Worm (Caenorhabditis elegans): ENCODE measurements around the gene smg-8.

DNA sequence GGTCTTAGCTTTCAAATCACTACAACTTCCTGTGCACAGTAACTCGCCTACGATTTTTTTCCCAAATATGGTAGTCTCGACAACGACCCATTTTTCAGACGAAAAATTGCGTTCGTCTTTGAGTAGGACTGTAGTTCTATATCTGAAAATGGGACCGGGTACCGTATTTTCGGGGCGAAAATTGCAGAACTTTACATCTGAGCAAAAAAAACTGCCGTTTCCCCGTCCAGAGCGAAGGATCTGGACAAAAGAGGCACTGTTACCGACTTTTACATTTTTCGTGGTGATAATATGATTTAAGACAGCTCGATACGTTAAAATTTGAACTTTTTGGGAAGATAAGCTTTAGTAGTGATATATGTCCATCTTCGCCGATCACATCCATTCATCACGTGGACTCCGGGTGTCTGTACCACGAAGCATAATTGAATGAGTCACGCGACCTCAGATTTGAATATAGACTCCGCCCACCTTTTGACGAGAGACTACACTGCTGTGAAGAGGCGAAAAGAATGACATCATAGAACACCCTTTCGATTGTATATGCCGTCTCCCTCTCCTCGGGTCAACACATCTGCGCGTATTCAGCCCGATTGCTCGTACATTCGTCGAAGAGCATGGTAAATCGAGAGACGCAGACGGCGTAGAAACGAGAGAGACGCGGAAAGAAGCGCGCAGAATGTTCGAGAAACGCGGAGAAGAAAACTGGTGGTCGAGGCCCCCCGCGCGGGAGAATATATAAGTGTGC is 36.3 kb upstream of the smg-8 start:
- TF ChIP-seq him-1 (tag; optimal IDR thresholded peaks at IDR 0.05) (no peak), dao-5 (tag; optimal IDR thresholded peaks at IDR 0.05) (no peak)
